Fruit fly (Drosophila melanogaster): Measurements from ENCODE around the gene OtopLa.
A peak's percentile ranks its signal among the peaks of the same experiment; 100 is the strongest.

Gene OtopLa

dm6 chrX:5639083-5639482 lies 9.2 kb downstream of the OtopLa start (continued):
- no peak for TF ChIP-seq sd (tag; optimal IDR thresholded peaks at IDR 0.05)
- TF ChIP-seq dan (GFP tag; IDR thresholded peaks at IDR 0.05) = no peak
- TF ChIP-seq PHDP (tag; optimal IDR thresholded peaks at IDR 0.05) = peak; percentile 51
- TF ChIP-seq sr (GFP tag; IDR thresholded peaks at IDR 0.05) = no peak
- no peak for TF ChIP-seq NFAT (GFP tag; IDR thresholded peaks at IDR 0.05)
- no peak for TF ChIP-seq Hey (tag; optimal IDR thresholded peaks at IDR 0.05)
- TF ChIP-seq Deaf1 (tag; optimal IDR thresholded peaks at IDR 0.05) = no peak
- no peak for TF ChIP-seq cwo (GFP tag; optimal IDR thresholded peaks at IDR 0.05)
- TF ChIP-seq Bgb (GFP tag; IDR thresholded peaks at IDR 0.05; ENCODE audit: partially characterized antibody) = no peak
- no peak for TF ChIP-seq crp (GFP tag; optimal IDR thresholded peaks at IDR 0.05)
- no peak for TF ChIP-seq Taf1 (GFP tag; IDR thresholded peaks at IDR 0.05)
- peak; percentile 62 for TF ChIP-seq CG32767 (GFP tag; IDR thresholded peaks at IDR 0.05)
- TF ChIP-seq gro (GFP tag; optimal IDR thresholded peaks at IDR 0.05) = no peak
- TF ChIP-seq sc (optimal IDR thresholded peaks at IDR 0.05) = no peak
- TF ChIP-seq sc (GFP tag; optimal IDR thresholded peaks at IDR 0.05) = peak; percentile 4
- TF ChIP-seq btn (GFP tag; optimal IDR thresholded peaks at IDR 0.05) = peak; percentile 8
- TF ChIP-seq CG9437 (GFP tag; optimal IDR thresholded peaks at IDR 0.05) = no peak
- no peak for TF ChIP-seq sug (tag; optimal IDR thresholded peaks at IDR 0.05)
- peak; percentile 62 for TF ChIP-seq CG7556 (GFP tag; optimal IDR thresholded peaks at IDR 0.05)
- peak; percentile 35 for TF ChIP-seq Ptx1 (GFP tag; IDR thresholded peaks at IDR 0.05)
- TF ChIP-seq grn (GFP tag; optimal IDR thresholded peaks at IDR 0.05) = no peak
- no peak for TF ChIP-seq bab2 (GFP tag; optimal IDR thresholded peaks at IDR 0.05)
- TF ChIP-seq gcm2 (GFP tag; optimal IDR thresholded peaks at IDR 0.05) = no peak
- no peak for TF ChIP-seq CG4360 (GFP tag; IDR thresholded peaks at IDR 0.05)
- no peak for TF ChIP-seq jigr1 (GFP tag; IDR thresholded peaks at IDR 0.05)
- TF ChIP-seq CG12942 (GFP tag; optimal IDR thresholded peaks at IDR 0.05) = no peak
- no peak for TF ChIP-seq shn (GFP tag; optimal IDR thresholded peaks at IDR 0.05)
- 0 out of 2 replicates have a peak, but pooled peaks have one; percentile 13 for TF ChIP-seq Atf6 (GFP tag; IDR thresholded peaks at IDR 0.05)
- TF ChIP-seq Chrac-16 (GFP tag; optimal IDR thresholded peaks at IDR 0.05) = peak; percentile 46
- TF ChIP-seq ara (GFP tag; IDR thresholded peaks at IDR 0.05) = peak; percentile 46; the same call in 1 of the 2 replicates
- TF ChIP-seq HLH4C (GFP tag; IDR thresholded peaks at IDR 0.05; ENCODE audit: partially characterized antibody) = no peak
- no peak for TF ChIP-seq Atf3 (GFP tag; optimal IDR thresholded peaks at IDR 0.05)
- peak; percentile 50 for TF ChIP-seq D19A (tag; optimal IDR thresholded peaks at IDR 0.05)
- TF ChIP-seq caup (GFP tag; optimal IDR thresholded peaks at IDR 0.05; ENCODE audit: severe bottlenecking) = peak; percentile 16
- TF ChIP-seq pho (GFP tag; optimal IDR thresholded peaks at IDR 0.05) = no peak
- TF ChIP-seq Dad (GFP tag; optimal IDR thresholded peaks at IDR 0.05) = peak; percentile 15
- 0 out of 2 replicates have a peak, but pooled peaks have one; percentile 33 for TF ChIP-seq CG11696 (GFP tag; IDR thresholded peaks at IDR 0.05)
- TF ChIP-seq seq (GFP tag; IDR thresholded peaks at IDR 0.05) = no peak
- TF ChIP-seq CkIIα-i1 (GFP tag; IDR thresholded peaks at IDR 0.05) = no peak
- no peak for TF ChIP-seq chm (GFP tag; IDR thresholded peaks at IDR 0.05)
- no peak for TF ChIP-seq br (optimal IDR thresholded peaks at IDR 0.05)

DNA sequence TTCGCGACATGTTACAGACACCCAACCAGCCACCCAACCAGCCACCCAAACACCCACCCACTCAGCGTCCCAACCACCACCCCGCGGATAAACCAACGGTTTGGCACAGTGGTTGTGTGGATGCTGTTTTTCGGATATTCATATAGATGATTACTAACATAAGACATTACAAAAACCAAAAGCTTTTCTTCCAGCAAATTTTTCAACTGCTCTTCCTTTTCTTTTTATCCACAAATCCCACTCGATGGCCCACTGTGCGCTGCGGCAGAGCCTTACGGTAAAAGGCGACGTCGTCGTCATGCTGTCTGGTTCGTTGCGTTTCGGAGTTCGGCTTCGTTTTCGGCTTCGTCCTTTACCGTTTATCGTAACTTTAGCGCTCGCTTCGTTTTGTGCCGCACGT lies 9.7 kb downstream of the OtopLa start:
- TF ChIP-seq CG8765 (GFP tag; IDR thresholded peaks at IDR 0.05) (peak; percentile 60), Poxn (GFP tag; IDR thresholded peaks at IDR 0.05) (peak; percentile 36; the same call in 1 of the 2 replicates), slbo (GFP tag; IDR thresholded peaks at IDR 0.05) (peak; percentile 73), CG15073 (GFP tag; optimal IDR thresholded peaks at IDR 0.05) (no peak), pb (GFP tag; optimal IDR thresholded peaks at IDR 0.05) (peak; percentile 52), sna (GFP tag; IDR thresholded peaks at IDR 0.05; ENCODE audit: partially characterized antibody) (no peak), CG14667 (GFP tag; IDR thresholded peaks at IDR 0.05) (peak; percentile 53), Side (GFP tag; optimal IDR thresholded peaks at IDR 0.05) (peak; percentile 50), CG13296 (GFP tag; optimal IDR thresholded peaks at IDR 0.05) (peak; percentile 38), CG6854 (GFP tag; optimal IDR thresholded peaks at IDR 0.05) (peak; percentile 61), CG43689 (GFP tag; IDR thresholded peaks at IDR 0.05) (no peak), Rfx (GFP tag; IDR thresholded peaks at IDR 0.05) (peak; percentile 69), Vsx1 (GFP tag; optimal IDR thresholded peaks at IDR 0.05) (no peak), dmrt11E (tag; optimal IDR thresholded peaks at IDR 0.05) (peak; percentile 53), CG11723 (GFP tag; optimal IDR thresholded peaks at IDR 0.05) (no peak)
